Fruit fly (Drosophila melanogaster) whole organism, wandering third instar larva: ENCODE data around the gene rols.

Source experiments
- Abd-B ChIP-seq: fragments of >200 bp; optimal IDR thresholded peaks from 2 replicates; lab custom pipeline; 2017; ENCODE audit warnings: missing biosample characterization, missing genetic modification characterization
- CG32264 ChIP-seq: fragments of 200-800 bp; sonication (Bioruptor generic); optimal IDR thresholded peaks from 2 replicates; lab custom pipeline; 2016; ENCODE audit warnings: missing biosample characterization, missing genetic modification characterization
- CG9705 ChIP-seq: fragments of 200-800 bp; sonication (Bioruptor generic); optimal IDR thresholded peaks from 2 replicates; lab custom pipeline; 2018; ENCODE audit warnings: missing biosample characterization, mild to moderate bottlenecking, missing genetic modification characterization
- CrebA ChIP-seq: fragments of 200-800 bp; sonication (Bioruptor generic); optimal IDR thresholded peaks from 2 replicates; lab custom pipeline; 2016; ENCODE audit warnings: missing biosample characterization, mild to moderate bottlenecking, missing genetic modification characterization, borderline replicate concordance
- Dfd ChIP-seq: fragments of >200 bp; optimal IDR thresholded peaks from 2 replicates; lab custom pipeline; 2017; ENCODE audit warnings: missing biosample characterization, missing genetic modification characterization
- Dif ChIP-seq: fragments of 200-275, 200-300 bp; sonication (Bioruptor generic); optimal IDR thresholded peaks from 2 replicates; lab custom pipeline; 2018; ENCODE audit warnings: missing biosample characterization, missing genetic modification characterization; ENCODE audit not compliant: partially characterized antibody
- GATAd ChIP-seq: sonication (Bioruptor generic); optimal IDR thresholded peaks from 2 replicates; lab custom pipeline; 2016; ENCODE audit warnings: missing biosample characterization, missing genetic modification characterization
- HLH106 ChIP-seq: fragments of 200-800 bp; optimal IDR thresholded peaks from 3 replicates; lab custom pipeline; 2019; ENCODE audit warnings: missing biosample characterization, mild to moderate bottlenecking, missing genetic modification characterization, moderate library complexity
- Hnf4 ChIP-seq: fragments of 200-800 bp; sonication (Bioruptor generic); optimal IDR thresholded peaks from 2 replicates; lab custom pipeline; 2016; ENCODE audit warnings: missing biosample characterization, mild to moderate bottlenecking, missing genetic modification characterization
- Hr78 ChIP-seq: fragments of >200 bp; optimal IDR thresholded peaks from 2 replicates; lab custom pipeline; 2017; ENCODE audit warnings: missing biosample characterization, missing genetic modification characterization
- Hr83 ChIP-seq: fragments of 200-300 bp; sonication (Bioruptor generic); optimal IDR thresholded peaks from 2 replicates; lab custom pipeline; 2016; ENCODE audit warnings: missing biosample characterization, mild to moderate bottlenecking, missing genetic modification characterization, moderate library complexity; ENCODE audit not compliant: poor library complexity, severe bottlenecking
- Jra ChIP-seq: sonication (Bioruptor generic); optimal IDR thresholded peaks from 2 replicates; lab custom pipeline; 2016; ENCODE audit warnings: missing biosample characterization, missing genetic modification characterization
- Mio ChIP-seq: sonication (Bioruptor generic); optimal IDR thresholded peaks from 2 replicates; lab custom pipeline; 2016; ENCODE audit warnings: missing biosample characterization, missing genetic modification characterization
- Myc ChIP-seq: fragments of >200 bp; optimal IDR thresholded peaks from 2 replicates; lab custom pipeline; 2017
- N ChIP-seq: fragments of >200 bp; optimal IDR thresholded peaks from 2 replicates; lab custom pipeline; 2018; ENCODE audit warnings: missing biosample characterization, missing external identifiers, missing genetic modification characterization
- OdsH ChIP-seq: fragments of 200-800 bp; sonication (Bioruptor generic); optimal IDR thresholded peaks from 2 replicates; lab custom pipeline; 2016; ENCODE audit warnings: missing biosample characterization, mild to moderate bottlenecking, missing genetic modification characterization
- Rel ChIP-seq, 2 experiments: fragments of 200-800 bp; sonication (Bioruptor generic) in 1 of 2; optimal IDR thresholded peaks; 2 replicates in 1 of 2; 3 replicates in 1 of 2; lab custom pipeline; 2016 to 2019; ENCODE audit warnings: mild to moderate bottlenecking in 2 of 2, missing biosample characterization in 2 of 2, missing genetic modification characterization in 2 of 2, moderate library complexity in 1 of 2
- Sp1 ChIP-seq: fragments of 200-800 bp; sonication (Bioruptor generic); optimal IDR thresholded peaks from 3 replicates; lab custom pipeline; 2019; ENCODE audit warnings: missing biosample characterization, mild to moderate bottlenecking, missing genetic modification characterization, moderate library complexity
- Vsx2 ChIP-seq: fragments of 200-300, 225-300 bp; sonication (Bioruptor generic); optimal IDR thresholded peaks from 2 replicates; lab custom pipeline; 2018; ENCODE audit warnings: missing biosample characterization, missing genetic modification characterization; ENCODE audit not compliant: partially characterized antibody
- br ChIP-seq: fragments of 200-800 bp; sonication (Bioruptor generic); optimal IDR thresholded peaks from 2 replicates; lab custom pipeline; 2016; ENCODE audit warnings: missing biosample characterization, missing genetic modification characterization
- brk ChIP-seq: fragments of 200-800 bp; sonication (Bioruptor generic); optimal IDR thresholded peaks from 2 replicates; lab custom pipeline; 2016; ENCODE audit warnings: missing biosample characterization, mild to moderate bottlenecking, missing genetic modification characterization
- dl ChIP-seq, 2 experiments: fragments of 175-275, 200-275 bp in 1 of 2; fragments of 200-275 bp in 1 of 2; sonication (Bioruptor generic); optimal IDR thresholded peaks; lab custom pipeline; 2018; ENCODE audit warnings: mild to moderate bottlenecking in 2 of 2, missing biosample characterization in 2 of 2, missing genetic modification characterization in 2 of 2, moderate library complexity in 2 of 2; ENCODE audit not compliant: partially characterized antibody in 2 of 2, insufficient read depth in 1 of 2
- dmrt93B ChIP-seq: fragments of 200-800 bp; sonication (Bioruptor generic); optimal IDR thresholded peaks from 2 replicates; lab custom pipeline; 2018; ENCODE audit warnings: missing biosample characterization, mild to moderate bottlenecking, missing genetic modification characterization
- dsf ChIP-seq: sonication (Bioruptor generic); optimal IDR thresholded peaks from 2 replicates; lab custom pipeline; 2016; ENCODE audit warnings: missing biosample characterization, missing genetic modification characterization, borderline replicate concordance
- ey ChIP-seq: fragments of 200-800 bp; sonication (Bioruptor generic); optimal IDR thresholded peaks from 2 replicates; lab custom pipeline; 2016; ENCODE audit warnings: missing biosample characterization, missing genetic modification characterization
- foxo ChIP-seq, 2 experiments: fragments of 200-800 bp; sonication (Bioruptor generic); optimal IDR thresholded peaks; 2 replicates in 1 of 2; 3 replicates in 1 of 2; lab custom pipeline; 2016 to 2017; ENCODE audit warnings: missing biosample characterization in 2 of 2, missing genetic modification characterization in 2 of 2
- fru ChIP-seq: fragments of 200-800 bp; sonication (Bioruptor generic); optimal IDR thresholded peaks from 3 replicates; lab custom pipeline; 2016; ENCODE audit warnings: missing biosample characterization, mild to moderate bottlenecking, missing genetic modification characterization
- h ChIP-seq: fragments of 200-800 bp; sonication (Bioruptor generic); optimal IDR thresholded peaks from 3 replicates; lab custom pipeline; 2016; ENCODE audit warnings: missing biosample characterization, mild to moderate bottlenecking, missing genetic modification characterization
- jim ChIP-seq: fragments of 175-275, 200-325 bp; sonication (Bioruptor generic); optimal IDR thresholded peaks from 2 replicates; lab custom pipeline; 2016; ENCODE audit warnings: missing biosample characterization, mild to moderate bottlenecking, missing genetic modification characterization
- lola ChIP-seq: fragments of >200 bp; optimal IDR thresholded peaks from 2 replicates; lab custom pipeline; 2017; ENCODE audit warnings: missing biosample characterization, missing genetic modification characterization
- pan ChIP-seq: fragments of >200 bp; optimal IDR thresholded peaks from 2 replicates; lab custom pipeline; 2017
- psq ChIP-seq: fragments of 200-800 bp; sonication (Bioruptor generic); optimal IDR thresholded peaks from 3 replicates; lab custom pipeline; 2017; ENCODE audit warnings: missing biosample characterization, mild to moderate bottlenecking, missing genetic modification characterization, moderate library complexity
- rgr ChIP-seq: fragments of 200-800 bp; sonication (Bioruptor generic); optimal IDR thresholded peaks from 3 replicates; lab custom pipeline; 2016; ENCODE audit warnings: missing biosample characterization, mild to moderate bottlenecking, missing genetic modification characterization
- sage ChIP-seq: fragments of 200-800 bp; sonication (Bioruptor generic); optimal IDR thresholded peaks from 2 replicates; lab custom pipeline; 2016; ENCODE audit warnings: missing biosample characterization, mild to moderate bottlenecking, missing genetic modification characterization
- sv ChIP-seq: fragments of 200-800 bp; sonication (Bioruptor generic); optimal IDR thresholded peaks from 3 replicates; lab custom pipeline; 2016; ENCODE audit warnings: missing biosample characterization, missing genetic modification characterization
- tai ChIP-seq: sonication (Bioruptor generic); optimal IDR thresholded peaks from 2 replicates; lab custom pipeline; 2016; ENCODE audit warnings: missing biosample characterization, missing genetic modification characterization
- usp ChIP-seq: fragments of >200 bp; optimal IDR thresholded peaks from 2 replicates; lab custom pipeline; 2017; ENCODE audit warnings: missing biosample characterization, missing genetic modification characterization
- woc ChIP-seq: sonication (Bioruptor generic); optimal IDR thresholded peaks from 2 replicates; lab custom pipeline; 2016; ENCODE audit warnings: missing biosample characterization, mild to moderate bottlenecking, missing genetic modification characterization

rols gene

dm6 chr3L:12090184-12090897 lies 25.7 kb upstream of the rols start:
- TF ChIP-seq Dfd (GFP tag; lab: Kevin White, UChicago): no peak
- no peak for TF ChIP-seq Rel (GFP tag; optimal IDR thresholded peaks at IDR 0.05; lab: Kevin White, UChicago)
- TF ChIP-seq Rel (tag; optimal IDR thresholded peaks at IDR 0.05; lab: Kevin White, UChicago): peak; percentile 89
- TF ChIP-seq sv (GFP tag; lab: Kevin White, UChicago): no peak
- TF ChIP-seq foxo (GFP tag; optimal IDR thresholded peaks at IDR 0.05; lab: Kevin White, UChicago): peak in 1 of 2 experiments; percentile 23
- no peak for TF ChIP-seq brk (GFP tag; lab: Kevin White, UChicago)
- no peak for TF ChIP-seq Myc (lab: Kevin White, UChicago)
- TF ChIP-seq OdsH (GFP tag; lab: Kevin White, UChicago): peak; percentile 9
- peak; percentile 25 for TF ChIP-seq rgr (GFP tag; lab: Kevin White, UChicago)
- TF ChIP-seq lola (GFP tag; lab: Kevin White, UChicago): no peak
- peak; percentile 90 for TF ChIP-seq psq (GFP tag; lab: Kevin White, UChicago)
- TF ChIP-seq CG9705 (GFP tag; lab: Kevin White, UChicago): no peak
- TF ChIP-seq Hnf4 (GFP tag; lab: Kevin White, UChicago): no peak
- TF ChIP-seq usp (GFP tag; lab: Kevin White, UChicago): no peak
- peak; percentile 33 for TF ChIP-seq dmrt93B (GFP tag; lab: Kevin White, UChicago)
- TF ChIP-seq Jra (GFP tag; lab: Kevin White, UChicago): no peak
- TF ChIP-seq CrebA: no peak
- no peak for TF ChIP-seq dsf (GFP tag; lab: Kevin White, UChicago)
- TF ChIP-seq br (GFP tag; lab: Kevin White, UChicago): no peak
- TF ChIP-seq tai (GFP tag; lab: Kevin White, UChicago): no peak
- TF ChIP-seq jim (GFP tag; lab: Kevin White, UChicago): no peak
- no peak for TF ChIP-seq pan (lab: Kevin White, UChicago)
- TF ChIP-seq GATAd (GFP tag; lab: Kevin White, UChicago): no peak
- peak; percentile 3 for TF ChIP-seq woc (GFP tag; lab: Kevin White, UChicago)
- TF ChIP-seq sage (GFP tag; lab: Kevin White, UChicago): no peak
- no peak for TF ChIP-seq Abd-B (GFP tag; lab: Kevin White, UChicago)
- TF ChIP-seq fru (GFP tag; lab: Kevin White, UChicago): peak; percentile 4
- TF ChIP-seq HLH106 (tag; lab: Kevin White, UChicago): peak; percentile 38
- no peak for TF ChIP-seq Hr83
- TF ChIP-seq Vsx2 (GFP tag; lab: Kevin White, UChicago): no peak
- TF ChIP-seq CG32264 (GFP tag; lab: Kevin White, UChicago): no peak
- peak; percentile 16 for TF ChIP-seq ey (GFP tag; lab: Kevin White, UChicago)
- no peak for TF ChIP-seq dl (GFP tag; optimal IDR thresholded peaks at IDR 0.05; lab: Kevin White, UChicago; ENCODE audit: insufficient read depth in 1 of 2, partially characterized antibody in 2 of 2)
- TF ChIP-seq Mio (GFP tag; lab: Kevin White, UChicago): no peak
- peak; percentile 49 for TF ChIP-seq Sp1
- TF ChIP-seq Hr78: no peak
- no peak for TF ChIP-seq Dif (GFP tag; lab: Kevin White, UChicago)
- no peak for TF ChIP-seq N (GFP tag; lab: Kevin White, UChicago)
- TF ChIP-seq h: peak; percentile 25

- TF ChIP-seq jim (GFP tag; lab: Kevin White, UChicago): no peak
- no peak for TF ChIP-seq brk (GFP tag; lab: Kevin White, UChicago)
- TF ChIP-seq Myc (lab: Kevin White, UChicago): no peak
- TF ChIP-seq Hr83: no peak
- no peak for TF ChIP-seq CrebA
- TF ChIP-seq Vsx2 (GFP tag; lab: Kevin White, UChicago): no peak
- no peak for TF ChIP-seq usp (GFP tag; lab: Kevin White, UChicago)
- TF ChIP-seq sage (GFP tag; lab: Kevin White, UChicago): no peak
- no peak for TF ChIP-seq CG32264 (GFP tag; lab: Kevin White, UChicago)
- no peak for TF ChIP-seq Hr78
- TF ChIP-seq Dfd (GFP tag; lab: Kevin White, UChicago): no peak
- no peak for TF ChIP-seq Hnf4 (GFP tag; lab: Kevin White, UChicago)
Measured at dm6 chr3L:12088326-12088725, 23.7 kb upstream of the rols start, which contains the start of gene CG17154. TSS of gene CG17154 (plus strand) at chr3L:12088626.
